Worm (Caenorhabditis elegans): ENCODE data around the gene spin-3.
A peak's percentile ranks its signal among the peaks of the same experiment; 100 is the strongest.

spin-3 gene

DNA sequence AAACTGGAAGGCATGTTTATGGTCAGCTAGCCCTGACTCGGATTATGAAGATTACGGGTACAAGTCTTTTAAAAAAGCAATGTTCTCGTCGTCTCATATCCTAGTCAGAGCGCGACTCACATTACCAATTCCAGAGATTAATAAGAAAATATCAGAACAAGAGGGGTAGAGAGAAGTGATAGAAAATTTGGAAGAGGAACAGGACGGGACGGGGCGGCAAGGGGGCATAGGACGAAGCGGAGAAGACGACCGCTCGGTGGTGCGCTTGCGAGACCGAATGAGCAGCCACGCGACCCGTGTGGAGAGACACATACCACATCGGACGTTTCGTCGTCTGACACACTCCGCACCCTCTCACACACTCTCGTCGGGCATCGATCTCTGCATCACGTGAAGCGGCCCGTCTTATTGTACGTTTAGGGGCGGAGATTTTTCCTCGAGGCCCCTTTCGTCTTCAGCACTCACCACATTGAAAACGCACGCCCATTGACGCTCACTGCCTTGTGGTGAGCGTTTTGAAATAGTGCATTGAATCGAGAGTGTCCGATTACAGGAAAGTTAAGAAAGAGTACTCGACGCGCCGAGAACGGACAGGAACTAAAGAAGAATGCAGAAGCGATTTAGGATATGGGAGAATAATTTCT lies 15.0 kb downstream of the spin-3 start (continued):
- TF ChIP-seq ztf-25 (GFP tag; IDR thresholded peaks at IDR 0.05) (no peak), Y95B8A.8 (GFP tag; IDR thresholded peaks at IDR 0.05) (no peak), efl-1 (GFP tag; optimal IDR thresholded peaks at IDR 0.05) (no peak), ztf-28 (GFP tag; IDR thresholded peaks at IDR 0.05) (no peak), C17E4.6 (GFP tag; IDR thresholded peaks at IDR 0.05) (peak; percentile 24; the same call in 1 of the 2 replicates), Y53G8AR.9 (GFP tag; conservative IDR thresholded peaks at IDR 0.05) (peak; percentile 75), lag-1 (GFP tag; IDR thresholded peaks at IDR 0.05) (no peak), nfya-2 (GFP tag; IDR thresholded peaks at IDR 0.05) (no peak), cebp-1 (GFP tag; IDR thresholded peaks at IDR 0.05) (0 out of 2 replicates have a peak, but pooled peaks have one; percentile 60), cebp-1 (tag; optimal IDR thresholded peaks at IDR 0.05) (peak; percentile 95), hlh-26 (GFP tag; conservative IDR thresholded peaks at IDR 0.05) (no peak), unc-62 (GFP tag; optimal IDR thresholded peaks at IDR 0.05) (peak; percentile 74), lin-26 (GFP tag; IDR thresholded peaks at IDR 0.05) (peak; percentile 76), mxl-1 (tag; optimal IDR thresholded peaks at IDR 0.05) (peak; percentile 8), ceh-79 (tag; optimal IDR thresholded peaks at IDR 0.05) (no peak), nhr-120 (GFP tag; IDR thresholded peaks at IDR 0.05) (no peak), ceh-91 (GFP tag; IDR thresholded peaks at IDR 0.05) (no peak), madf-6 (GFP tag; IDR thresholded peaks at IDR 0.05) (no peak), mcd-1 (GFP tag; IDR thresholded peaks at IDR 0.05) (peak; percentile 83), sptf-2 (GFP tag; optimal IDR thresholded peaks at IDR 0.05) (no peak), Y79H2A.3 (GFP tag; conservative IDR thresholded peaks at IDR 0.05) (no peak), bed-2 (GFP tag; IDR thresholded peaks at IDR 0.05) (no peak), tbx-9 (tag; optimal IDR thresholded peaks at IDR 0.05; ENCODE audit: borderline replicate concordance) (no peak), sdz-38 (tag; optimal IDR thresholded peaks at IDR 0.05) (peak; percentile 32), attf-3 (GFP tag; conservative IDR thresholded peaks at IDR 0.05) (no peak), him-1 (tag; optimal IDR thresholded peaks at IDR 0.05) (no peak), hmg-1.2 (GFP tag; IDR thresholded peaks at IDR 0.05) (peak; percentile 89), hlh-12 (tag; optimal IDR thresholded peaks at IDR 0.05) (no peak), snpc-3.4 (tag; optimal IDR thresholded peaks at IDR 0.05) (no peak), ccch-3 (GFP tag; optimal IDR thresholded peaks at IDR 0.05) (no peak), pbrm-1 (GFP tag; IDR thresholded peaks at IDR 0.05) (peak; percentile 87), tbp1 (GFP tag; optimal IDR thresholded peaks at IDR 0.05) (peak; percentile 69), ztf-3 (GFP tag; optimal IDR thresholded peaks at IDR 0.05) (peak; percentile 13), F39B2.1 (GFP tag; IDR thresholded peaks at IDR 0.05) (no peak), ceh-58 (GFP tag; IDR thresholded peaks at IDR 0.05) (0 out of 2 replicates have a peak, but pooled peaks have one; percentile 49), die-1 (tag; optimal IDR thresholded peaks at IDR 0.05) (peak; percentile 44), aptf-3 (GFP tag; IDR thresholded peaks at IDR 0.05) (no peak), xnd-1 (tag; optimal IDR thresholded peaks at IDR 0.05) (no peak), unc-130 (GFP tag; optimal IDR thresholded peaks at IDR 0.05) (no peak), ztf-18 (tag; optimal IDR thresholded peaks at IDR 0.05) (peak; percentile 34)

All from whole organism, young adult.